Fruit fly (Drosophila melanogaster) whole organism, prepupa: ENCODE results near the gene Nepl12.

Source experiments
- Blimp-1 ChIP-seq: fragments of 200-800 bp; sonication (Bioruptor generic); optimal IDR thresholded peaks from 3 replicates; lab custom pipeline; 2017; ENCODE audit warnings: missing biosample characterization, missing genetic modification characterization, mild to moderate bottlenecking, moderate library complexity, missing genetic modification reagents
- CG10669 ChIP-seq: fragments of 200-800 bp; sonication (Bioruptor generic); optimal IDR thresholded peaks from 3 replicates; lab custom pipeline; 2018; ENCODE audit warnings: missing biosample characterization, mild to moderate bottlenecking, missing genetic modification characterization, moderate library complexity
- CG11294 ChIP-seq: fragments of 200-800 bp; sonication (Bioruptor generic); IDR thresholded peaks from 2 replicates; pipeline ENCODE4 v1.3.6; 2022; ENCODE audit warnings: missing biosample characterization, missing genetic modification characterization
- CG11902 ChIP-seq: fragments of 200-800 bp; sonication (Bioruptor generic); optimal IDR thresholded peaks from 3 replicates; lab custom pipeline; 2016; ENCODE audit warnings: missing biosample characterization, missing genetic modification characterization
- CG15336 ChIP-seq: fragments of 200-800 bp; sonication (Bioruptor generic); IDR thresholded peaks from 2 replicates; pipeline ENCODE4 v1.3.6; 2022; ENCODE audit warnings: missing biosample characterization, missing genetic modification characterization
- CG1621 ChIP-seq: fragments of 200-800 bp; sonication (Bioruptor generic); optimal IDR thresholded peaks from 3 replicates; lab custom pipeline; 2018; ENCODE audit warnings: missing biosample characterization, mild to moderate bottlenecking, missing genetic modification characterization
- CG16779 ChIP-seq: fragments of 200-800 bp; sonication (Bioruptor generic); optimal IDR thresholded peaks from 3 replicates; lab custom pipeline; 2017; ENCODE audit warnings: missing biosample characterization, mild to moderate bottlenecking, missing genetic modification characterization
- CG31627 ChIP-seq: fragments of 200-800 bp; sonication (Bioruptor generic); optimal IDR thresholded peaks from 3 replicates; lab custom pipeline; 2016; ENCODE audit warnings: missing biosample characterization, missing genetic modification characterization
- CG32006 ChIP-seq: fragments of 200-800 bp; sonication (Bioruptor generic); optimal IDR thresholded peaks from 3 replicates; lab custom pipeline; 2017; ENCODE audit warnings: missing biosample characterization, mild to moderate bottlenecking, missing genetic modification characterization
- CG3919 ChIP-seq: fragments of 200-800 bp; sonication (Bioruptor generic); optimal IDR thresholded peaks from 3 replicates; lab custom pipeline; 2016; ENCODE audit warnings: missing biosample characterization, missing genetic modification characterization
- CG4318 ChIP-seq: fragments of 200-800 bp; sonication (Bioruptor generic); optimal IDR thresholded peaks from 3 replicates; lab custom pipeline; 2017; ENCODE audit warnings: missing biosample characterization, mild to moderate bottlenecking, missing genetic modification characterization
- CG6276 ChIP-seq: fragments of 200-800 bp; sonication (Bioruptor generic); optimal IDR thresholded peaks from 2 replicates; lab custom pipeline; 2017; ENCODE audit warnings: missing biosample characterization, mild to moderate bottlenecking, missing genetic modification characterization
- CG6854 ChIP-seq: fragments of 200-800 bp; sonication (Bioruptor generic); optimal IDR thresholded peaks from 2 replicates; lab custom pipeline; 2017; ENCODE audit warnings: missing biosample characterization, mild to moderate bottlenecking, missing genetic modification characterization
- CG8119 ChIP-seq: fragments of 200-800 bp; sonication (Bioruptor generic); IDR thresholded peaks from 3 replicates; pipeline ENCODE4 v1.3.6; 2022; ENCODE audit warnings: missing biosample characterization, missing genetic modification characterization
- CG8319 ChIP-seq: fragments of 200-800 bp; sonication (Bioruptor generic); optimal IDR thresholded peaks from 3 replicates; lab custom pipeline; 2016; ENCODE audit warnings: missing biosample characterization, missing genetic modification characterization
- CG8632 ChIP-seq: fragments of 200-800 bp; sonication (Bioruptor generic); optimal IDR thresholded peaks from 3 replicates; lab custom pipeline; 2016; ENCODE audit warnings: missing biosample characterization, missing genetic modification characterization
- CG9139 ChIP-seq: fragments of 200-800 bp; sonication (Bioruptor generic); optimal IDR thresholded peaks from 3 replicates; lab custom pipeline; 2017; ENCODE audit warnings: missing biosample characterization, mild to moderate bottlenecking, missing genetic modification characterization
- Eip93F ChIP-seq: fragments of 200-800 bp; sonication (Bioruptor generic); optimal IDR thresholded peaks from 2 replicates; lab custom pipeline; 2016; ENCODE audit warnings: missing biosample characterization, mild to moderate bottlenecking, missing genetic modification characterization
- Ets96B ChIP-seq: fragments of 200-800 bp; optimal IDR thresholded peaks from 2 replicates; lab custom pipeline; 2019; ENCODE audit warnings: missing biosample characterization, mild to moderate bottlenecking, missing genetic modification characterization, moderate library complexity
- Gug ChIP-seq: fragments of 200-800 bp; sonication (Bioruptor generic); IDR thresholded peaks from 2 replicates; pipeline ENCODE4 v1.3.6; 2022; ENCODE audit warnings: missing biosample characterization, missing genetic modification characterization
- Hr38 ChIP-seq: sonication (Bioruptor generic); optimal IDR thresholded peaks from 2 replicates; lab custom pipeline; 2016; ENCODE audit warnings: missing biosample characterization, missing genetic modification characterization
- Lpt ChIP-seq: fragments of 200-800 bp; sonication (Bioruptor generic); optimal IDR thresholded peaks from 3 replicates; lab custom pipeline; 2016; ENCODE audit warnings: missing biosample characterization, missing genetic modification characterization
- Met ChIP-seq: fragments of 200-800 bp; sonication (Bioruptor generic); optimal IDR thresholded peaks from 3 replicates; lab custom pipeline; 2016; ENCODE audit warnings: missing biosample characterization, missing genetic modification characterization
- OdsH ChIP-seq: fragments of 200-800 bp; sonication (Bioruptor generic); optimal IDR thresholded peaks from 3 replicates; lab custom pipeline; 2016; ENCODE audit warnings: missing biosample characterization, missing genetic modification characterization
- Smox ChIP-seq: fragments of 200-800 bp; sonication (Bioruptor generic); optimal IDR thresholded peaks from 3 replicates; lab custom pipeline; 2016; ENCODE audit warnings: missing biosample characterization, missing genetic modification characterization
- Sox102F ChIP-seq: fragments of 200-800 bp; sonication (Bioruptor generic); optimal IDR thresholded peaks from 2 replicates; lab custom pipeline; 2016; ENCODE audit warnings: missing biosample characterization, mild to moderate bottlenecking, missing genetic modification characterization
- Sox14 ChIP-seq: fragments of 200-800 bp; sonication (Bioruptor generic); optimal IDR thresholded peaks from 3 replicates; lab custom pipeline; 2016; ENCODE audit warnings: missing biosample characterization, missing genetic modification characterization
- Sox15 ChIP-seq: fragments of 200-800 bp; sonication (Bioruptor generic); optimal IDR thresholded peaks from 3 replicates; lab custom pipeline; 2016; ENCODE audit warnings: missing biosample characterization, missing genetic modification characterization
- achi ChIP-seq: fragments of 200-800 bp; sonication (Bioruptor generic); optimal IDR thresholded peaks from 3 replicates; lab custom pipeline; 2016; ENCODE audit warnings: missing biosample characterization, missing genetic modification characterization
- dac ChIP-seq: fragments of 200-800 bp; sonication (Bioruptor generic); optimal IDR thresholded peaks from 2 replicates; lab custom pipeline; 2017; ENCODE audit warnings: missing biosample characterization, mild to moderate bottlenecking, missing genetic modification characterization
- dsx ChIP-seq: fragments of 200-800 bp; optimal IDR thresholded peaks from 3 replicates; lab custom pipeline; 2019; ENCODE audit warnings: missing biosample characterization, mild to moderate bottlenecking, missing genetic modification characterization, moderate library complexity; ENCODE audit not compliant: poor library complexity, severe bottlenecking
- eg ChIP-seq: fragments of 200-800 bp; sonication (Bioruptor generic); IDR thresholded peaks from 3 replicates; pipeline ENCODE4 v1.3.6; 2022; ENCODE audit warnings: missing biosample characterization, missing genetic modification characterization
- esn ChIP-seq: fragments of 200-800 bp; sonication (Bioruptor generic); optimal IDR thresholded peaks from 2 replicates; lab custom pipeline; 2016; ENCODE audit warnings: missing biosample characterization, mild to moderate bottlenecking, missing genetic modification characterization, moderate library complexity
- fd85E ChIP-seq: fragments of 200-800 bp; sonication (Bioruptor generic); optimal IDR thresholded peaks from 3 replicates; lab custom pipeline; 2016; ENCODE audit warnings: missing biosample characterization, missing genetic modification characterization
- fkh ChIP-seq: fragments of 200-800 bp; sonication (Bioruptor generic); optimal IDR thresholded peaks from 3 replicates; lab custom pipeline; 2017; ENCODE audit warnings: missing biosample characterization, mild to moderate bottlenecking, missing genetic modification characterization, moderate library complexity
- lz ChIP-seq: fragments of 200-800 bp; sonication (Bioruptor generic); optimal IDR thresholded peaks from 3 replicates; lab custom pipeline; 2016; ENCODE audit warnings: missing biosample characterization, missing genetic modification characterization
- net ChIP-seq: fragments of 200-800 bp; sonication (Bioruptor generic); optimal IDR thresholded peaks from 3 replicates; lab custom pipeline; 2016; ENCODE audit warnings: missing biosample characterization, missing genetic modification characterization
- pdm3 ChIP-seq: fragments of 200-800 bp; sonication (Bioruptor generic); optimal IDR thresholded peaks from 3 replicates; lab custom pipeline; 2016; ENCODE audit warnings: missing biosample characterization, missing genetic modification characterization
- salr ChIP-seq, 2 experiments: fragments of 200-800 bp; sonication (Bioruptor generic); optimal IDR thresholded peaks; 3 replicates each; lab custom pipeline; 2016 to 2018; ENCODE audit warnings: missing biosample characterization in 2 of 2, missing genetic modification characterization in 2 of 2, mild to moderate bottlenecking in 1 of 2
- spab ChIP-seq: fragments of 200-800 bp; sonication (Bioruptor generic); optimal IDR thresholded peaks from 2 replicates; lab custom pipeline; 2017; ENCODE audit warnings: missing biosample characterization, mild to moderate bottlenecking, missing genetic modification characterization, missing genetic modification reagents
- ss ChIP-seq, 2 experiments: fragments of 200-800 bp; sonication (Bioruptor generic); optimal IDR thresholded peaks; 2 replicates in 1 of 2; 3 replicates in 1 of 2; lab custom pipeline; 2017 to 2018; ENCODE audit warnings: mild to moderate bottlenecking in 2 of 2, missing biosample characterization in 2 of 2, missing genetic modification characterization in 2 of 2, moderate library complexity in 1 of 2
- svp ChIP-seq: fragments of 200-800 bp; sonication (Bioruptor generic); peaks from one replicate; lab custom pipeline; 2016; ENCODE audit warnings: missing biosample characterization, missing genetic modification characterization
- topi ChIP-seq: fragments of 200-800 bp; sonication (Bioruptor generic); optimal IDR thresholded peaks from 3 replicates; lab custom pipeline; 2016; ENCODE audit warnings: missing biosample characterization, missing genetic modification characterization

Gene Nepl12

dm6 chr3R:9705008-9705628, 29.8 kb downstream of the Nepl12 start, which contains the start of gene Unc-115a (continued):
- TF ChIP-seq CG8319 (GFP tag; lab: Kevin White, UChicago) (no peak), dac (no peak), CG8119 (GFP tag; lab: Robert Waterston, UW) (no peak), fd85E (GFP tag; lab: Kevin White, UChicago) (no peak), Eip93F (GFP tag; lab: Kevin White, UChicago) (no peak), CG11902 (no peak), CG9139 (GFP tag; lab: Kevin White, UChicago) (no peak), CG15336 (no peak), CG1621 (peak; percentile 81), esn (GFP tag; lab: Kevin White, UChicago) (peak; percentile 55), Gug (GFP tag; lab: Robert Waterston, UW) (no peak), CG6276 (GFP tag; lab: Kevin White, UChicago) (no peak), Blimp-1 (GFP tag; lab: Kevin White, UChicago) (no peak), topi (GFP tag; lab: Kevin White, UChicago) (no peak), CG3919 (GFP tag; lab: Kevin White, UChicago) (no peak), CG8632 (GFP tag; lab: Kevin White, UChicago) (no peak), Hr38 (GFP tag; lab: Kevin White, UChicago) (no peak), CG16779 (no peak), Sox14 (GFP tag; lab: Kevin White, UChicago) (peak; percentile 69), net (no peak), spab (no peak), Sox15 (GFP tag; lab: Kevin White, UChicago) (no peak), CG32006 (GFP tag; lab: Kevin White, UChicago) (no peak), lz (peak; percentile 38), Met (GFP tag; lab: Kevin White, UChicago) (no peak), OdsH (GFP tag; lab: Kevin White, UChicago) (no peak), Ets96B (tag; lab: Kevin White, UChicago) (peak; percentile 11), CG31627 (peak; percentile 4), CG10669 (GFP tag; lab: Kevin White, UChicago) (no peak), achi (no peak), pdm3 (GFP tag; lab: Kevin White, UChicago) (no peak), ss (GFP tag; optimal IDR thresholded peaks at IDR 0.05; lab: Kevin White, UChicago) (no peak), fkh (peak; percentile 35), eg (GFP tag; lab: Robert Waterston, UW) (no peak), Lpt (GFP tag; lab: Kevin White, UChicago) (no peak), CG6854 (GFP tag; lab: Kevin White, UChicago) (peak; percentile 28), Smox (GFP tag; lab: Kevin White, UChicago) (no peak), salr (GFP tag; optimal IDR thresholded peaks at IDR 0.05; lab: Kevin White, UChicago) (no peak), CG11294 (GFP tag; lab: Robert Waterston, UW) (no peak)

- TF ChIP-seq dsx: no peak
- TF ChIP-seq Ets96B (tag; lab: Kevin White, UChicago): no peak
- TF ChIP-seq svp (GFP tag; lab: Kevin White, UChicago): no peak
- no peak for TF ChIP-seq CG4318 (GFP tag; lab: Kevin White, UChicago)
- TF ChIP-seq Sox102F: no peak
- TF ChIP-seq, all 60 proteins: peak for 0
These were observed 34.9 kb downstream of the Nepl12 start for dm6 chr3R:9710228-9710627.
